Worm (Caenorhabditis elegans) whole organism, L4/young adult: ENCODE measurements around the gene H34I24.2.
"Not testable (repeated sequence)": the region's sequence is repeated elsewhere in the genome, so short reads cannot be mapped to it uniquely, and the experiment has no call there.

Source experiments
- W03F9.2 ChIP-seq: fragments of 150-350 bp; optimal IDR thresholded peaks from 2 replicates; lab custom pipeline; 2014; ENCODE audit warnings: missing biosample characterization, missing genetic modification characterization
- dao-5 ChIP-seq: sonication (generic microtip); optimal IDR thresholded peaks from 2 replicates; lab custom pipeline; 2016; ENCODE audit warnings: missing genotype, missing genetic modification characterization, moderate library complexity, missing compliant biosample characterization
- him-1 ChIP-seq: sonication (generic microtip); optimal IDR thresholded peaks from 2 replicates; lab custom pipeline; 2016; ENCODE audit warnings: missing genotype, missing genetic modification reagents, missing genetic modification characterization, missing compliant biosample characterization

Gene H34I24.2

DNA sequence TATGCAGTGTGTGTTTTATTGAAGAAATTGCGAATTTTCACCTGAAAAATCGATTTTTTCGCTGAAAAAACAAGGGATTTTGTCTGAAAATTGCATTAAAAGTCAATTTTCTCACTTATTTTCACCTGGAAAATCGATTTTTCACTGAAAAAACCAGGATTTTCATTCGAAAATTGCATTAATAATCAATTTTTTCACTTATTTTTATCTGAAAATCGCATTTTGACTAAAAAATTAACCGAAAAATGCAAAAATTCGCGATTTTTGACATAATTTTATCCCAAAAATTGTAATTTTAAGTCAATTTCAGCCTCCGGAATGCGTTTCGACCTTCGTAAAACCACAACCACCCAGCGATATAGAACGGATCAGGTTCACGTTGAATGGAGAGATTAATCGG is 9.4 kb upstream of the H34I24.2 start, which contains the start of gene Y71H2AM.29:
Gene Y71H2AM.29, plus strand, starts transcription at position 301 of the 400 bp plus-strand sequence.
- TF ChIP-seq W03F9.2 (no peak), dao-5 (tag; lab: Kevin White, UChicago) (no peak), him-1 (tag; lab: Kevin White, UChicago) (no peak)

DNA sequence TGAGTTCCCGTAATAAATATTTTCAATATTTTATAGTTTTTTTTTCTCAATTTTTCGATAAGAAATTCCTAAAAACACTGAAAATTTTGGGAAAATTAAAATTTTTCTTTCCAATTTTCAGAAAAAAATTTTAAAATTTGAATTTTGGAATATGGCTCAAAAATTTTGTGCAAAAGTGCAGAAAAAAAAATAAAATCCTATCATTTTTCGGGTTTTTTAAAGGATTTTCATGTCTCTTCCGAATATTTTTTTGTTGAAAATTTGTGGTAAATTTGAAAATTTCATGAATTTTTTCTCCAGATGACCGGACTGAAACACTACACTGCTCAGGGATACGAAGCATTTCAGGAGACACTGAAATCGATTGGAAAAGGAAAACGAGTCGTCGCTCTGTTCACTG is 7.5 kb upstream of the H34I24.2 start, which contains the start of gene txdc-17:
Gene txdc-17, plus strand, starts transcription at position 301 of the 400 bp plus-strand sequence.
- TF ChIP-seq him-1 (tag; lab: Kevin White, UChicago) = no peak

DNA sequence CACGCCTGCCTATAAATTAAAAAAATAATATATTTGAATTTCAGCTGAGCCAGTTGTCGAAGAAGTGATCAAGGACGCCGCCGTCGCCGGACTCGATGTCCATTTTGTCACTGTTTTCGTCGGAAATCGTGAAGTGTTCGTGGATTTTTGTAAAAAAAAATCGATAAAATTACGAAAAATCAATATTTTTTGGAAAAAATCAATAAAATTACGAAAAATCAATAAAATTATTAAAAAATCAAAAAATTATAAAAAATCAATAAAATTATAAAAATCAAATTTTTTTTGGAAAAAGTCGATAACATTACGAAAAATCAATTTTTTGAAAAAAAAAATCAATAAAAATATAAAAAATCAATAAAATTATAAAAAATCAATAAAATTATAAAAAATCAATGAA is 6.8 kb upstream of the H34I24.2 start:
- TF ChIP-seq W03F9.2 (no peak), dao-5 (tag; lab: Kevin White, UChicago) (no peak), him-1 (tag; lab: Kevin White, UChicago) (no peak)

DNA sequence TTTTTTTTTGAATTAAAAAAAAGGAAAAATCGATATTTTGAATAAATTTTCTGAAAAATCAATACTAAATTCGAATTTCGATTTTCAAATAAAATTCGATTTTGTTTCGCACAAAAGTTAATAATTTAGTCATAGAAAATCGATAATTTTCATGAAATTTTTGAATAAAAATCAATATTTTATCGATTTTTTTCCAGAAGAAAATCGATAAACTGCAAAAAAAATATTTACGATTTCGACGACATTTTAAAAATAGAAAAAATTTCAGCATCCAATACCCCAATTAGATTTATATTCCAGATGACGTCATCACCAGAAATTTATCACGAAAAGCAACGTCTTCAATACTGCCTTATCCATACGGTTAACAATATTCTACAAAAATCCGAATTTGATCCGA is 5.5 kb upstream of the H34I24.2 start, which contains the start of gene josd-1:
Gene josd-1, plus strand, starts transcription at position 301 of the 400 bp plus-strand sequence.
- TF ChIP-seq him-1 (tag; lab: Kevin White, UChicago) = no peak
- TF ChIP-seq W03F9.2 = no peak
- no peak for TF ChIP-seq dao-5 (tag; lab: Kevin White, UChicago)

DNA sequence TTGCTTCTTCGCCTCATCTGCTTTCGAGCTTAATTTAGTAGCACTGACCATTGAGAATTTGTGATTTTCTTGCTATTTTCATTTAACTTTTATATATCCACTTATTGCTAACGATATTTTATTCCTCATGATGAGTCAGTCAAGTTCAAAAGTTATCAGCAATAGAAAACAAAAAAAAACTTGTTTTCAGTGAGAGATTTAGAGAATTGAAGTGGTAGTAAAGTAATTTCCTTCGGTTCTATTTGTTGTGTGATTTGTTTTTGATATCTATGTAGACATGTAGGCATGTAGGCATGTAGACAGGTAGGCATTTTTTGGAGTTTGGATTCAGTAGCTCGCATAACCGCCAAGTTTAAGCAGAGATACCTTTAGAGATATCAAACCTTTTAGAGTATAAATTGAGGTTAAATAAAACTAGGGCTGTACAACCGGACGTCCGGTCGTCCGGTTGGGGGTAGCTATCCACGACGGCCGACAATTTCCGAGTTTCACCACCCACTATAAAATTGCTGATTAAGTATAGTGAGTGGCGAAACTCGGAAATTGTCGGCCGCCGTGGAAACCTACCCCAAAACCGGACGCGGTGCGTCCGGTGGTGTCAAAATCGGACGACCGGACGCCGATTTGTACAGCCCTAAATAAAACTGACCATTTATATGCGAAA is 835 bp upstream of the H34I24.2 start, which contains the start of gene Y71H2AR.2:
Gene Y71H2AR.2, minus strand, starts transcription at position 51 of the 664 bp plus-strand sequence.
- no peak for TF ChIP-seq him-1 (tag; lab: Kevin White, UChicago)

DNA sequence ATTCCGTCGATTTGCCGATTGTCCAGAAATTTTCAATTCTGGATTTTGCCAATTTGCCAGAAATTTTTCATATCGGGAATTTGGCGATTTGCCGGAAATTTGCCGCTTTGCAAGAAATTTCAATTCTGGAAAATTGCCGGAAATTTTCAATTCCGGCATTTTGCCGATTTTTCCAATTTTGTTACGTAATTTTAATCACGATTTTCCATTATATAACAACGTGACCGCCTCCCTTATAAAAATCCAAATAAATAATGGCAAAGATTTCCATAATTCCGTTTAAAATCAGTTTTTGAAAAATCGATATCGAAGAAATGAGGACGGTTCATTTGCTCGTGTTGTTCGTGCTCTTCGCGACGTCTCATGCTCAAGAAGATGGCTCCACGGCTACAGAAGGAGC is 4.9 kb downstream of the H34I24.2 start, which contains the start of gene H34I24.1:
Gene H34I24.1, plus strand, starts transcription at position 301 of the 400 bp plus-strand sequence.
- not testable (repeated sequence) for TF ChIP-seq W03F9.2; him-1 (tag; lab: Kevin White, UChicago); dao-5 (tag; lab: Kevin White, UChicago)

DNA sequence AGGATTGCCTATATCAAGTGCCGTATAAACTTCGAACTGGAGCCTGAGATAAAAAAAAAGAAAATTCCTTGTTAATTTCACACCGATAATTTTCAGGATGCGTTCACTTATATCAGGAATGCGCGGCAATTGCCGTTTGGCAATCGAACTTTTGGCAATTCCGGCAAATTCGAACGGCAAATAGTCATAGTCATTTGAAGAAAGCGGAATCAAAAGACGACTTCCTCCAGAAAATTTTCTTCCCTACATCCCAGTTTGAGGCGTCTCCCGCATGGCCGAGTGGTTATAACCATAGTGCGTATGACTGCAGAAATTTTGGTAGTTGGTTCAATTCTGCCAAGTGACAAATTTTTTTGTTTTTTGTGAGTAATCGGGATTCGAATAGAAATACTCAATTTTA is 14.1 kb downstream of the H34I24.2 start, which contains the start of gene F56F11.4:
Gene F56F11.4, plus strand, starts transcription at position 301 of the 400 bp plus-strand sequence.
- no peak for TF ChIP-seq W03F9.2
- TF ChIP-seq dao-5 (tag; lab: Kevin White, UChicago) = no peak
- TF ChIP-seq him-1 (tag; lab: Kevin White, UChicago) = no peak

DNA sequence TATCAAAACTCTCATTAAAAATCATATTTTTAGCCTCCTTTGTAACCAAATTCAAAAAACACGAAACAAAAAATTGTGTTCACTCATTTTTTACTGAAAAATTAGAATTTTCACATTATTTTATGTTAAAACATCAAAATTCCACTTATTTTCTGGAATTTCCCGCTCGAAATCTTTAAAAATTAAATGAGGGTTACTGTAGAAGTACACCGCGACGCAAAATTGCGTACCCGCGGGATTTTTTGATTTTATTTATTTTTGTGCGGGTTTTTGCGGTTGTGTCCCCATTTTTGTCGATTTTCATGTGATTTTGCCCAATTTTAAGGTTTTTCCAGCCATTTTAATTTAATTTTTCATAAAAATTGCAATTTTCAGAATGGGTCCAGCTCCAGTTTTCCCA is 16.5 kb downstream of the H34I24.2 start:
- TF ChIP-seq dao-5 (tag; lab: Kevin White, UChicago) (no peak), him-1 (tag; lab: Kevin White, UChicago) (no peak), W03F9.2 (no peak)

DNA sequence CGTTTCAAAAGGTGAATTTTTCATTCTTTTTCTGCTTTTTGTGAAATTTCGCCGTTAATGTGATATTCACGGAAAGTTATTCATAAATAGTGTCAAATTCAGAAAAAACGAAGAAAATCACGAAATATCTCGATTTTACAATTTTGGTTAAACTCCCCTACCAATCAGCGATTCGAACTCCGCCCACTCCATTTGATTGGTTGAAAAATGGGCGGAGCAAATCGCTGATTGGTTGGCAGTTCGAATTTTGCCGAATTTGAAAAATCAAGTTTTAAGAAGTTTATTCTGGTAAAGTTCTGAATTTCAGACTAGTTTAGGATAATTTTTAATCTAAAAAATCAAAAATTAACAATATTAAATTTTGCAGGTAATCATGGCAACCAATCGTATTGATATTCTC is 22.8 kb downstream of the H34I24.2 start:
- no peak for TF ChIP-seq him-1 (tag; lab: Kevin White, UChicago)
- no peak for TF ChIP-seq W03F9.2

DNA sequence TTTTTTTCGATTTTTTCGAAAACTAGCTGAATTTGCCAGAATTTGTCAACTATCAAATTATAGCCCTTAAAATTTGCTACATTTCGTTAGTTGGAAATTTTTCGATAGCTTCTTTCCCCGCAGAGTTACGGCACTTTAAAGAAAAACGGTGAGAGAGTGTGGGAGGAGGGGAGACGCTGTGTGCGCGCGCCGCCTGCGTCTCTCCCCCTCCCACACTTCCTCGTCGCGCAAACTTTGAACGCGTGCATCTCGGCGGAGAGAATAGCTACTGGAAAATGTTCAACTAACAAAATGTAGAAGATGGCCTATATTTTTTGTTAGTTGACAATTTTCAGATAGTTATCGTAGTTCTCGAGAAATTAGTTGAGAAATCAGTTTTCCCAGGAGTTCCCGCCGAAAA is 24.8 kb downstream of the H34I24.2 start:
- TF ChIP-seq him-1 (tag; lab: Kevin White, UChicago) (no peak), dao-5 (tag; lab: Kevin White, UChicago) (no peak), W03F9.2 (no peak)

DNA sequence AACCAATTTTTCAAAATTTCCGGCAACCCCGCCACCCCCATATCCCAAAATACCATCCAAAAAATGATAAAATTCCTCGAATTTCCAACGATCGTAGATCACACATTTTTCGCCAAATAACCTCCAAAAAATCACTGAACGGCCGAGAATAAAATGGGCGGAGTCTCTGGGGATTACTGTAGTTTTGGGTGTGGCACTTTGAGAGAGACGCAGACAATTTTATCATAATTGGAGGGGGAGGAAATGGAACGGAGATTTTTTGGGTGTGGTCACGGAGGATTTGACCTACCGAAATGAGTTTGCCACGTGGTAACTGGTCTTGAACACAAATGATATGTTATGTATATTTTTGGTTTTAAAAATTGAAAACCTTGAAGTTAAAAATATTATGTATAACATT is 26.6 kb downstream of the H34I24.2 start:
- no peak for TF ChIP-seq W03F9.2

DNA sequence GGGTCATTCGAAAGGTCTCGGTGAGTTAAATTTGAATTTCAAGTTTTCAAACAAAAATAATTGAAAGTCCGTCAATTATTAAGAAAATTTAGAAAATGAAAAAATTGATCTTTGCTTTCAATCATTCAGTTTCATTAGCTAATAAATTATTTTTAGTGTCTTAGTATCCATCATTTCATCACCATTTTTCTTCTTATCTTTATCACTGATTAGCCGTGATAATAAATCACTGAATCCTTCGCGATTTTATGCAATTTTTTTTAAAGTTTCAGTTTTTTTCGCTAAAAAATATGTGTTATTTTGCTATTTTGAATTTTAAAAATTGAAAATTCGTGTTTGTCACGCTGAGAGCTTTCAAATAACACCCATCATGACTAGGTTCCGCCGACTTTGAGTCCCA is 27.2 kb downstream of the H34I24.2 start:
- TF ChIP-seq him-1 (tag; lab: Kevin White, UChicago) (no peak), W03F9.2 (no peak), dao-5 (tag; lab: Kevin White, UChicago) (no peak)

DNA sequence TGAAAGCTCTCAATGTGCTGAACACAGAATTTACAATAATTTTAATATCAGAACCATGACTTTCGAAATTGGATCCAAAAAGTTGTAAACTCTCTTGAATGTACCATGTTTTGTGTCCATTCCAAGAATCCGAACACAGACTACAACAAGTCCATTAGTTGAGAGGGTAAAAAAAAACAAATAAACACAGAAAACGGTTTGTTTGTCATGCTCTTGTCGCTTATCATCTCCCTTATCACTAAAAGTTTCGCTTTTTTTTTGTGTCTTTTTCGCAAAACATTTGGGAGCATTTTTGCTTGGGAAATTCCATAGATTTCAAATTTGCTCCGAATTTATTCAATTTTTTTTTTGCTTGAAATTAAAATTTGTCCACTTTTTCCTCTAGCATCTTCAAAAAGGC is 27.7 kb downstream of the H34I24.2 start:
- no peak for TF ChIP-seq W03F9.2
- no peak for TF ChIP-seq him-1 (tag; lab: Kevin White, UChicago)
- no peak for TF ChIP-seq dao-5 (tag; lab: Kevin White, UChicago)

DNA sequence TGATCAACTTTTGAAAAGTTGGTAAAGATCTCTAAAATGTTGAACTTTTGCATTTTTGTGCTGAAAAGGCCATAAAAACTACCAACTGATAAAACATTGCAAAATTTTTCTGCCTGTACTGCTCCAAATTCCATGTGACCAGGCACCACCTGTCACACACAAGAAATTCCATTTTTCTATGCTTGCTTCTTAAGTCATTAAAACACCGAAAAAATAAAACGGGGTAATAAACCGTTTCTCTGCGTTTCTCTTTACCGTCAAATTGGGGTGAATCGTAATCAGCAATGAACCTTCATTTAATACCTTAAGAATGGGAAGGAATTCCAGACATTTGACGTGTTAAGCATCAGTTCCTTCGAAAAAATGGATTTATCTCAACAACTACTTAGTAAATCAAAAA is 28.4 kb downstream of the H34I24.2 start:
- no peak for TF ChIP-seq dao-5 (tag; lab: Kevin White, UChicago)

DNA sequence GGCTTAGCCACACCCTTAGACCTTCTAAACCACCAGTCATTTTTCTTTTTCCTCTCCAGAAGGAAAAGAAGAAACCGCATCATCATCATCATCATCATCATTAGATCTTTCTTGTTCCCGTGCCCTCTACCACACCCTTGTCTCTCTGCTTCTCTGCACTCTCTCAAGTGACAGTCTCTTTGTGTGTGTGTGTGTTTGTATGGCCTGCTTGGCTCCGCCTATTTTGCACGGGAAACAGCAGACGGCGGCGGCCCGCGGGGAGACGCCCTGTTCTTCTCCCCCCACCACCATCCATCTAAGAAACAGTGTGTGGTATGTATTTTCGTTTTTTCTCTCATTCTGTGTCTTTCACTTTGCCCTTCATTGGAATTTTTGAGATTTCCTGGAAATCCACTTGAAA is 30.0 kb downstream of the H34I24.2 start:
- TF ChIP-seq W03F9.2 (peak; percentile 1), him-1 (tag; lab: Kevin White, UChicago) (no peak), dao-5 (tag; lab: Kevin White, UChicago) (no peak)
